Fruit fly (Drosophila melanogaster): ENCODE results near the gene CG5167.
A peak's percentile ranks its signal among the peaks of the same experiment; 100 is the strongest.

CG5167 gene

DNA sequence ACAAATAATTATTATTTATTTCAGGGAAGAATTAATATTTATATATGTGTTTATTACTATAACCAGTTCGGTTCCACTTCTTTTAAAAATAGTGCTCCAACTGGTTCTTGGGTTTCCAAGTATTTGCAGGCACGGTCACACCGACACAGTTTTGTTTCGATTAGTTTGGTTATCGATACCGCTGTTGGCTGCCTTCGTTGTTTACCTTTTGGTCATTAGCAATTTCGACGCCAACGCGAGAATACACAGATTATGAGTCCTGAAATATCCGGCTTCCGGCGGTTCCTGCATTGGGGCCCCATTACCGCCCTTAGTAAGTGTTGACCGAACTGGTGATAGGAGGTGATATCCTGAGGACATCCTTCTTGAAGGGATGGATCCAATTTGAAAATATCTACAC is 1.8 kb downstream of the CG5167 start, which contains the start of gene CG5196 (continued):
- peak; percentile 78 for TF ChIP-seq CG12659 (GFP tag; optimal IDR thresholded peaks at IDR 0.05)
- peak; percentile 52 for TF ChIP-seq tna (GFP tag; IDR thresholded peaks at IDR 0.05; ENCODE audit: partially characterized antibody)
- no peak for TF ChIP-seq ATbp (GFP tag; optimal IDR thresholded peaks at IDR 0.05)
- TF ChIP-seq CG14441 (GFP tag; IDR thresholded peaks at IDR 0.05), result no peak
- TF ChIP-seq CG6765 (GFP tag; optimal IDR thresholded peaks at IDR 0.05), result no peak
- TF ChIP-seq CG8359 (GFP tag; optimal IDR thresholded peaks at IDR 0.05; ENCODE audit: borderline replicate concordance), result no peak
- TF ChIP-seq dan (GFP tag; IDR thresholded peaks at IDR 0.05), result no peak
- no peak for TF ChIP-seq CG1233 (GFP tag; optimal IDR thresholded peaks at IDR 0.05)
- no peak for TF ChIP-seq CrebB (tag; optimal IDR thresholded peaks at IDR 0.05)
- TF ChIP-seq chm (GFP tag; IDR thresholded peaks at IDR 0.05), result peak; percentile 43; the same call in 1 of the 2 replicates
- TF ChIP-seq CG8944 (GFP tag; optimal IDR thresholded peaks at IDR 0.05), result no peak
- no peak for TF ChIP-seq scrt (GFP tag; optimal IDR thresholded peaks at IDR 0.05)
- no peak for TF ChIP-seq CG7745 (tag; optimal IDR thresholded peaks at IDR 0.05)
- TF ChIP-seq tgo (GFP tag; IDR thresholded peaks at IDR 0.05), result no peak
- no peak for TF ChIP-seq CG43689 (GFP tag; IDR thresholded peaks at IDR 0.05)
- no peak; the same call in 1 of the 2 replicates for TF ChIP-seq slbo (GFP tag; IDR thresholded peaks at IDR 0.05)
- no peak for TF ChIP-seq CG2129 (GFP tag; IDR thresholded peaks at IDR 0.05; ENCODE audit: partially characterized antibody)
- TF ChIP-seq pfk (GFP tag; optimal IDR thresholded peaks at IDR 0.05), result no peak
- no peak for TF ChIP-seq jing (GFP tag; optimal IDR thresholded peaks at IDR 0.05)
- peak; percentile 52; the same call in 2 of the 3 replicates for TF ChIP-seq CG16813 (GFP tag; IDR thresholded peaks at IDR 0.05; ENCODE audit: partially characterized antibody)
- TF ChIP-seq CG1832 (GFP tag; optimal IDR thresholded peaks at IDR 0.05), result no peak
- no peak for TF ChIP-seq CG11093 (GFP tag; IDR thresholded peaks at IDR 0.05)
- TF ChIP-seq Doc3 (GFP tag; IDR thresholded peaks at IDR 0.05; ENCODE audit: partially characterized antibody), result peak; percentile 49; the same call in 2 of the 3 replicates
- no peak for TF ChIP-seq mam (GFP tag; optimal IDR thresholded peaks at IDR 0.05)
- no peak for TF ChIP-seq CkIIα-i1 (GFP tag; IDR thresholded peaks at IDR 0.05)
- no peak; the same call in 2 of the 3 replicates for TF ChIP-seq CG3726 (GFP tag; IDR thresholded peaks at IDR 0.05)
- TF ChIP-seq dmrt11E (tag; optimal IDR thresholded peaks at IDR 0.05), result no peak
- no peak for TF ChIP-seq Hmx (GFP tag; optimal IDR thresholded peaks at IDR 0.05)
- no peak for TF ChIP-seq Ptx1 (GFP tag; IDR thresholded peaks at IDR 0.05)
- peak; percentile 74 for TF ChIP-seq row (GFP tag; IDR thresholded peaks at IDR 0.05)
- TF ChIP-seq cas (GFP tag; IDR thresholded peaks at IDR 0.05), result no peak
- TF ChIP-seq CG9797 (GFP tag; optimal IDR thresholded peaks at IDR 0.05), result peak; percentile 88
- TF ChIP-seq CG3838 (GFP tag; optimal IDR thresholded peaks at IDR 0.05), result no peak
- peak; percentile 7 for TF ChIP-seq CG7928 (GFP tag; optimal IDR thresholded peaks at IDR 0.05)
- TF ChIP-seq stwl (tag; optimal IDR thresholded peaks at IDR 0.05), result peak; percentile 94
- TF ChIP-seq Xbp1 (GFP tag; optimal IDR thresholded peaks at IDR 0.05), result peak; percentile 12
- no peak for TF ChIP-seq CG31365 (tag; optimal IDR thresholded peaks at IDR 0.05)
- TF ChIP-seq CG12299 (tag; optimal IDR thresholded peaks at IDR 0.05), result peak; percentile 24
- TF ChIP-seq CG6654 (GFP tag; optimal IDR thresholded peaks at IDR 0.05), result peak; percentile 95
- no peak for TF ChIP-seq sima (GFP tag; optimal IDR thresholded peaks at IDR 0.05)
- no peak for TF ChIP-seq CG8281 (tag; optimal IDR thresholded peaks at IDR 0.05)
- no peak for TF ChIP-seq Dbx (GFP tag; IDR thresholded peaks at IDR 0.05)
- TF ChIP-seq cad (GFP tag; optimal IDR thresholded peaks at IDR 0.05), result no peak
- no peak for TF ChIP-seq HLH54F (GFP tag; optimal IDR thresholded peaks at IDR 0.05)
- no peak for TF ChIP-seq CG5245 (GFP tag; optimal IDR thresholded peaks at IDR 0.05)
- 0 out of 2 replicates have a peak, but pooled peaks have one; percentile 12 for TF ChIP-seq Xrp1 (GFP tag; IDR thresholded peaks at IDR 0.05)
- no peak for TF ChIP-seq CG6683 (GFP tag; optimal IDR thresholded peaks at IDR 0.05)
- TF ChIP-seq H2.0 (GFP tag; IDR thresholded peaks at IDR 0.05), result no peak
- peak; percentile 40 for TF ChIP-seq PHDP (tag; optimal IDR thresholded peaks at IDR 0.05)
- TF ChIP-seq gsb (GFP tag; IDR thresholded peaks at IDR 0.05), result no peak
- TF ChIP-seq luna (GFP tag; optimal IDR thresholded peaks at IDR 0.05), result no peak

Data from whole organism, embryonic.